Worm (Caenorhabditis elegans): ENCODE data around the gene nspc-3.

- TF ChIP-seq snpc-4 (tag; optimal IDR thresholded peaks at IDR 0.05): no peak
- no peak for TF ChIP-seq mep-1 (tag; optimal IDR thresholded peaks at IDR 0.05)
- TF ChIP-seq nhr-237 (tag; optimal IDR thresholded peaks at IDR 0.05): no peak
- TF ChIP-seq lsy-2 (tag; optimal IDR thresholded peaks at IDR 0.05): no peak
Observed at ce11 chrX:8570997-8571517, 34.2 kb downstream of the nspc-3 start, which contains the start of gene jmjd-3.1.
